Worm (Caenorhabditis elegans) whole organism, L3 larva: ENCODE results near the gene trpp-5.

Source experiments
- R02D3.7 ChIP-seq: fragments of 150-350 bp; optimal IDR thresholded peaks from 2 replicates; lab custom pipeline; 2014; ENCODE audit warnings: missing biosample characterization, missing genetic modification characterization
- ZK546.5 ChIP-seq: sonication (generic microtip); optimal IDR thresholded peaks from 2 replicates; lab custom pipeline; 2017; ENCODE audit warnings: missing biosample characterization, missing genetic modification characterization
- aly-2 ChIP-seq: fragments of 150-350 bp; optimal IDR thresholded peaks from 2 replicates; lab custom pipeline; 2014; ENCODE audit warnings: missing biosample characterization, missing genetic modification characterization
- ama-1 ChIP-seq: fragments of 150-350 bp; optimal IDR thresholded peaks from 2 replicates; lab custom pipeline; 2018
- ceh-16 ChIP-seq: sonication (generic microtip); optimal IDR thresholded peaks from 2 replicates; lab custom pipeline; 2017; ENCODE audit warnings: missing biosample characterization, missing genetic modification characterization
- ceh-28 ChIP-seq: fragments of 150-350 bp; optimal IDR thresholded peaks from 2 replicates; lab custom pipeline; 2014; ENCODE audit warnings: missing biosample characterization, missing genetic modification reagents, missing genetic modification characterization
- ceh-82 ChIP-seq: fragments of 150-350 bp; optimal IDR thresholded peaks from 2 replicates; lab custom pipeline; 2014; ENCODE audit warnings: missing biosample characterization, missing genetic modification characterization
- ceh-9 ChIP-seq: sonication (generic microtip); optimal IDR thresholded peaks from 2 replicates; lab custom pipeline; 2018; ENCODE audit warnings: missing biosample characterization, missing genetic modification characterization
- daf-12 ChIP-seq: fragments of 150-350 bp; optimal IDR thresholded peaks from 2 replicates; lab custom pipeline; 2014; ENCODE audit warnings: missing biosample characterization, missing genetic modification reagents, missing genetic modification characterization
- egl-27 ChIP-seq: sonication (generic microtip); optimal IDR thresholded peaks from 4 replicates; lab custom pipeline; 2017; ENCODE audit warnings: missing biosample characterization, missing genetic modification reagents, missing genetic modification characterization
- egl-5 ChIP-seq: fragments of 150-350 bp; optimal IDR thresholded peaks from 2 replicates; lab custom pipeline; 2017; ENCODE audit warnings: missing biosample characterization, missing genetic modification reagents, missing genetic modification characterization, inconsistent platforms
- elt-1 ChIP-seq: fragments of 150-350 bp; optimal IDR thresholded peaks from 2 replicates; lab custom pipeline; 2014; ENCODE audit warnings: missing biosample characterization, missing genetic modification characterization
- elt-2 ChIP-seq: sonication (generic microtip); optimal IDR thresholded peaks from 2 replicates; lab custom pipeline; 2016; ENCODE audit warnings: missing genetic modification reagents, mild to moderate bottlenecking, missing genetic modification characterization, missing compliant biosample characterization
- elt-3 ChIP-seq, 3 experiments: fragments of 150-350 bp in 1 of 3; sonication (generic microtip) in 2 of 3; optimal IDR thresholded peaks; 2 replicates in 2 of 3; 4 replicates in 1 of 3; lab custom pipeline; 2014 to 2017; ENCODE audit warnings: missing biosample characterization in 3 of 3, missing genetic modification characterization in 3 of 3
- eor-1 ChIP-seq, 2 experiments: fragments of 150-350 bp; optimal IDR thresholded peaks; 2 replicates each; lab custom pipeline; 2014 to 2018; ENCODE audit warnings: missing biosample characterization in 2 of 2, missing genetic modification characterization in 2 of 2
- fkh-10 ChIP-seq: sonication (generic microtip); optimal IDR thresholded peaks from 2 replicates; lab custom pipeline; 2017; ENCODE audit warnings: missing biosample characterization, missing genetic modification reagents, missing genetic modification characterization
- fkh-2 ChIP-seq: fragments of 150-350 bp; optimal IDR thresholded peaks from 2 replicates; lab custom pipeline; 2014; ENCODE audit warnings: missing biosample characterization, missing genetic modification reagents, missing genetic modification characterization
- fos-1 ChIP-seq: fragments of 150-350 bp; optimal IDR thresholded peaks from 2 replicates; lab custom pipeline; 2014; ENCODE audit warnings: missing biosample characterization, missing genetic modification characterization
- hmg-11 ChIP-seq: sonication (generic microtip); optimal IDR thresholded peaks from 2 replicates; lab custom pipeline; 2016; ENCODE audit warnings: missing genetic modification characterization, missing compliant biosample characterization
- jun-1 ChIP-seq: fragments of 150-350 bp; optimal IDR thresholded peaks from 2 replicates; lab custom pipeline; 2014; ENCODE audit warnings: missing biosample characterization, missing genetic modification reagents, missing genetic modification characterization
- lin-15B ChIP-seq: fragments of 150-350 bp; optimal IDR thresholded peaks from 2 replicates; lab custom pipeline; 2014; ENCODE audit warnings: missing biosample characterization, missing genetic modification characterization
- lin-39 ChIP-seq: fragments of 150-350 bp; optimal IDR thresholded peaks from 2 replicates; lab custom pipeline; 2018; ENCODE audit warnings: missing biosample characterization, missing genetic modification reagents, missing genetic modification characterization
- lsy-12 ChIP-seq: sonication (generic microtip); optimal IDR thresholded peaks from 2 replicates; lab custom pipeline; 2016; ENCODE audit warnings: mild to moderate bottlenecking, missing genetic modification characterization, missing compliant biosample characterization
- mdl-1 ChIP-seq: fragments of 150-350 bp; optimal IDR thresholded peaks from 2 replicates; lab custom pipeline; 2014; ENCODE audit warnings: missing biosample characterization, missing genetic modification characterization
- mml-1 ChIP-seq: fragments of 150-350 bp; sonication (generic microtip); optimal IDR thresholded peaks from 3 replicates; lab custom pipeline; 2014; ENCODE audit warnings: missing biosample characterization, missing genetic modification characterization
- nfya-1 ChIP-seq: sonication (generic microtip); optimal IDR thresholded peaks from 2 replicates; lab custom pipeline; 2017; ENCODE audit warnings: missing genetic modification characterization, mild to moderate bottlenecking, missing compliant biosample characterization, antibody characterized with exemption, moderate library complexity; ENCODE audit not compliant: insufficient read depth
- nhr-11 ChIP-seq: fragments of 150-350 bp; optimal IDR thresholded peaks from 2 replicates; lab custom pipeline; 2014; ENCODE audit warnings: missing biosample characterization, missing genetic modification characterization
- nhr-12 ChIP-seq: fragments of 150-350 bp; optimal IDR thresholded peaks from 2 replicates; lab custom pipeline; 2014; ENCODE audit warnings: missing biosample characterization, missing genetic modification characterization
- nhr-23 ChIP-seq: fragments of 150-350 bp; optimal IDR thresholded peaks from 2 replicates; lab custom pipeline; 2014; ENCODE audit warnings: missing biosample characterization, missing genetic modification reagents, missing genetic modification characterization
- nhr-237 ChIP-seq: fragments of 150-350 bp; optimal IDR thresholded peaks from 2 replicates; lab custom pipeline; 2014; ENCODE audit warnings: missing biosample characterization, missing genetic modification characterization
- nhr-25 ChIP-seq: sonication (generic microtip); optimal IDR thresholded peaks from 2 replicates; lab custom pipeline; 2017; ENCODE audit warnings: missing biosample characterization, missing genetic modification characterization
- nhr-28 ChIP-seq: fragments of 150-350 bp; optimal IDR thresholded peaks from 2 replicates; lab custom pipeline; 2014; ENCODE audit warnings: missing biosample characterization, missing genetic modification characterization
- nhr-43 ChIP-seq: sonication (generic microtip); optimal IDR thresholded peaks from 2 replicates; lab custom pipeline; 2016; ENCODE audit warnings: mild to moderate bottlenecking, missing genetic modification characterization, missing compliant biosample characterization; ENCODE audit not compliant: poor library complexity, severe bottlenecking
- nhr-67 ChIP-seq: fragments of 150-350 bp; optimal IDR thresholded peaks from 2 replicates; lab custom pipeline; 2014; ENCODE audit warnings: missing biosample characterization, missing genetic modification characterization
- nhr-76 ChIP-seq: fragments of 150-350 bp; sonication (generic microtip); optimal IDR thresholded peaks from 5 replicates; lab custom pipeline; 2014; ENCODE audit warnings: missing biosample characterization, missing genetic modification characterization
- nhr-77 ChIP-seq: fragments of 150-350 bp; optimal IDR thresholded peaks from 2 replicates; lab custom pipeline; 2014; ENCODE audit warnings: missing biosample characterization, missing genetic modification characterization
- pha-4 ChIP-seq: fragments of 150-350 bp; optimal IDR thresholded peaks from 2 replicates; lab custom pipeline; 2014; ENCODE audit warnings: missing biosample characterization, missing genetic modification reagents, missing genetic modification characterization
- pqm-1 ChIP-seq: fragments of 150-350 bp; optimal IDR thresholded peaks from 2 replicates; lab custom pipeline; 2017; ENCODE audit warnings: missing biosample characterization, missing genetic modification characterization, inconsistent platforms
- sea-2 ChIP-seq: fragments of 150-350 bp; sonication (generic microtip); optimal IDR thresholded peaks from 4 replicates; lab custom pipeline; 2014; ENCODE audit warnings: missing biosample characterization, missing genetic modification reagents, missing genetic modification characterization
- skn-1 ChIP-seq: fragments of 150-350 bp; optimal IDR thresholded peaks from 2 replicates; lab custom pipeline; 2014; ENCODE audit warnings: missing biosample characterization, missing genetic modification characterization
- snpc-4 ChIP-seq: fragments of 150-350 bp; optimal IDR thresholded peaks from 2 replicates; lab custom pipeline; 2014; ENCODE audit warnings: missing biosample characterization, missing genetic modification characterization
- tbx-2 ChIP-seq: sonication (generic microtip); optimal IDR thresholded peaks from 2 replicates; lab custom pipeline; 2016; ENCODE audit warnings: mild to moderate bottlenecking, missing genetic modification characterization, missing compliant biosample characterization
- unc-39 ChIP-seq: sonication (generic microtip); optimal IDR thresholded peaks from 4 replicates; lab custom pipeline; 2017; ENCODE audit warnings: missing biosample characterization, missing genetic modification characterization
- unc-62 ChIP-seq: fragments of 150-350 bp; sonication (generic microtip); optimal IDR thresholded peaks from 4 replicates; lab custom pipeline; 2014; ENCODE audit warnings: missing biosample characterization, missing genetic modification reagents, missing genetic modification characterization
- zag-1 ChIP-seq: fragments of 150-350 bp; optimal IDR thresholded peaks from 2 replicates; lab custom pipeline; 2014; ENCODE audit warnings: missing biosample characterization, missing genetic modification characterization
- ztf-11 ChIP-seq: fragments of 150-350 bp; optimal IDR thresholded peaks from 2 replicates; lab custom pipeline; 2014; ENCODE audit warnings: missing biosample characterization, missing genetic modification characterization
- ztf-4 ChIP-seq: fragments of 150-350 bp; optimal IDR thresholded peaks from 2 replicates; lab custom pipeline; 2014; ENCODE audit warnings: missing biosample characterization, missing genetic modification characterization

The trpp-5 gene

DNA sequence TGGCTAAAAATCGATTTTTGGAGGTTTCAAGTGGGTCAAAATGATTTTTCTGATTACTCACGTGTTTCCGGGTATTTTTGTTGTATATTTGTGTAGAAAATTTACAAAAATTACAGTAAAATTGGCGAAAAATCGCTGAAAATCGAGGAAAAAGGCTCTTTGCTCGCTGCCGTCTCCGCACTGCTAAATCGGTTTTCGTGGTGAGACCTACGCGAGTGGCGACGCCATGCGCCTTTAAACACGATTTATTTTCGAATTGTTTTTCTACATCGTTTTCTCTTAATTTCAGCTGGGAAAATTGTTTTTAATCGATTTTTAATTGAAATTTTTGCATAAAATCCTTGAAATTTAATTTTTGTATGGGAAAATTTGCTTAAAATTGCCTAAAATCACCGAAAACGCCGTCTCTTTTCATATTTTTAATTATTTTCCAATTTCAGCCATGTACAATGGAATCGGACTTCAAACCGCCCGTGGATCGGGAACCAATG, 22.8 kb upstream of the trpp-5 start, which contains the start of the genes pqn-87 and rsr-2:
TSS of gene pqn-87 (minus strand) at position 171 of the 491 bp plus-strand sequence.
TSS of gene rsr-2 (plus strand) at position 441 of the 491 bp plus-strand sequence.
- TF ChIP-seq eor-1 (tag; optimal IDR thresholded peaks at IDR 0.05; lab: Kevin White, UChicago) (no peak), hmg-11 (tag; lab: Kevin White, UChicago) (peak; percentile 63), unc-62 (GFP tag; lab: Kevin White, UChicago) (no peak), egl-5 (tag; lab: Kevin White, UChicago) (peak; percentile 4), nhr-11 (tag; lab: Kevin White, UChicago) (no peak), lin-15B (tag; lab: Kevin White, UChicago) (peak; percentile 55), R02D3.7 (tag; lab: Kevin White, UChicago) (no peak), pha-4 (tag; lab: Kevin White, UChicago) (peak; percentile 48), elt-2 (no peak), ZK546.5 (tag; lab: Kevin White, UChicago) (no peak), lin-39 (tag; lab: Kevin White, UChicago) (peak; percentile 71), nhr-237 (tag; lab: Kevin White, UChicago) (no peak), ceh-28 (tag; lab: Kevin White, UChicago) (peak; percentile 27), nfya-1 (tag; lab: Kevin White, UChicago) (peak; percentile 62), nhr-67 (tag; lab: Kevin White, UChicago) (no peak), ceh-16 (tag; lab: Kevin White, UChicago) (no peak), elt-3 (tag; optimal IDR thresholded peaks at IDR 0.05; lab: Kevin White, UChicago) (no peak)

DNA sequence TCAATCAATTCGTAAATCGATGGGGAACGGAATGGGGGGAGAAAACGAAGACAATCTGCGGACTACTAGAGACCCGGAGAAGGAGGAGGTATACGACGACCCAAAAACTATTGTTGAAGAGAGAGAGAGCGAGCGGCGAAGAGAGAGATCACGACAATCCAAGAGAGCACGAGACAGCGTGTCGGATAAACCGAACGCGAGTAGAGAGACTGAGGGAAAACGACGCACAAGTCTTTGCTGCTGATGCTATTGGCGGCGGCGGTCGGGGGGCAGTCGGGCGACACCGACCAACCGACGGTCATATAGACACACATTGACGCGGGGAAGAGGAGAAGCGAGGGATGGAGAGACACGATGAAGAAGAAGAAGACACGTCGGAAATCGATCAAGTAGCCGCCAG, 20.3 kb upstream of the trpp-5 start:
- TF ChIP-seq lin-39 (tag; lab: Kevin White, UChicago) (peak; percentile 76), unc-39 (tag; lab: Kevin White, UChicago) (no peak), nhr-23 (tag; lab: Kevin White, UChicago) (peak; percentile 65), fkh-2 (no peak), pqm-1 (no peak), zag-1 (tag; lab: Kevin White, UChicago) (no peak), nhr-77 (tag; lab: Kevin White, UChicago) (no peak), ceh-28 (tag; lab: Kevin White, UChicago) (peak; percentile 84), elt-2 (peak; percentile 28), mml-1 (no peak), nhr-237 (tag; lab: Kevin White, UChicago) (no peak), egl-27 (tag; lab: Kevin White, UChicago) (peak; percentile 27), fkh-10 (GFP tag; lab: Kevin White, UChicago) (peak; percentile 35), hmg-11 (tag; lab: Kevin White, UChicago) (peak; percentile 92), aly-2 (tag; lab: Kevin White, UChicago) (no peak), eor-1 (tag; optimal IDR thresholded peaks at IDR 0.05; lab: Kevin White, UChicago) (no peak), nhr-12 (tag; lab: Kevin White, UChicago) (no peak), elt-3 (tag; optimal IDR thresholded peaks at IDR 0.05; lab: Kevin White, UChicago) (no peak), egl-5 (tag; lab: Kevin White, UChicago) (peak; percentile 62), jun-1 (tag; lab: Kevin White, UChicago) (peak; percentile 5), ama-1 (peak; percentile 5), nhr-25 (tag; lab: Kevin White, UChicago) (peak; percentile 90), nhr-67 (tag; lab: Kevin White, UChicago) (no peak), tbx-2 (tag; lab: Kevin White, UChicago) (peak; percentile 63), lin-15B (tag; lab: Kevin White, UChicago) (peak; percentile 79), sea-2 (GFP tag; lab: Kevin White, UChicago) (peak; percentile 14), pha-4 (tag; lab: Kevin White, UChicago) (peak; percentile 85), lsy-12 (tag; lab: Kevin White, UChicago) (peak; percentile 41), ceh-82 (no peak), ceh-16 (tag; lab: Kevin White, UChicago) (no peak), nhr-11 (tag; lab: Kevin White, UChicago) (no peak), unc-62 (GFP tag; lab: Kevin White, UChicago) (peak; percentile 31), R02D3.7 (tag; lab: Kevin White, UChicago) (peak; percentile 60), nhr-28 (no peak), nhr-43 (tag; lab: Kevin White, UChicago) (peak; percentile 67), elt-1 (tag; lab: Kevin White, UChicago) (no peak), ZK546.5 (tag; lab: Kevin White, UChicago) (no peak), ztf-4 (tag; lab: Kevin White, UChicago) (no peak), daf-12 (no peak), ceh-9 (tag; lab: Kevin White, UChicago) (no peak), nfya-1 (tag; lab: Kevin White, UChicago) (peak; percentile 93), fos-1 (tag; lab: Kevin White, UChicago) (no peak), mdl-1 (tag; lab: Kevin White, UChicago) (no peak), skn-1 (tag; lab: Kevin White, UChicago) (peak; percentile 1), snpc-4 (tag; lab: Kevin White, UChicago) (peak; percentile 88), nhr-76 (tag; lab: Kevin White, UChicago) (no peak), ztf-11 (tag; lab: Kevin White, UChicago) (no peak)
